Fruit fly (Drosophila melanogaster) whole organism, prepupa: ENCODE results near the gene Ipp.

Experiments
- Blimp-1 ChIP-seq: fragments of 200-800 bp; sonication (Bioruptor generic); optimal IDR thresholded peaks from 3 replicates; lab custom pipeline; 2017; ENCODE audit warnings: missing biosample characterization, missing genetic modification characterization, mild to moderate bottlenecking, moderate library complexity, missing genetic modification reagents
- CG16779 ChIP-seq: fragments of 200-800 bp; sonication (Bioruptor generic); optimal IDR thresholded peaks from 3 replicates; lab custom pipeline; 2017; ENCODE audit warnings: missing biosample characterization, mild to moderate bottlenecking, missing genetic modification characterization
- CG32006 ChIP-seq: fragments of 200-800 bp; sonication (Bioruptor generic); optimal IDR thresholded peaks from 3 replicates; lab custom pipeline; 2017; ENCODE audit warnings: missing biosample characterization, mild to moderate bottlenecking, missing genetic modification characterization
- CG4318 ChIP-seq: fragments of 200-800 bp; sonication (Bioruptor generic); optimal IDR thresholded peaks from 3 replicates; lab custom pipeline; 2017; ENCODE audit warnings: missing biosample characterization, mild to moderate bottlenecking, missing genetic modification characterization
- CG6854 ChIP-seq: fragments of 200-800 bp; sonication (Bioruptor generic); optimal IDR thresholded peaks from 2 replicates; lab custom pipeline; 2017; ENCODE audit warnings: missing biosample characterization, mild to moderate bottlenecking, missing genetic modification characterization
- Lpt ChIP-seq: fragments of 200-800 bp; sonication (Bioruptor generic); optimal IDR thresholded peaks from 3 replicates; lab custom pipeline; 2016; ENCODE audit warnings: missing biosample characterization, missing genetic modification characterization
- Sox102F ChIP-seq: fragments of 200-800 bp; sonication (Bioruptor generic); optimal IDR thresholded peaks from 2 replicates; lab custom pipeline; 2016; ENCODE audit warnings: missing biosample characterization, mild to moderate bottlenecking, missing genetic modification characterization
- Sox14 ChIP-seq: fragments of 200-800 bp; sonication (Bioruptor generic); optimal IDR thresholded peaks from 3 replicates; lab custom pipeline; 2016; ENCODE audit warnings: missing biosample characterization, missing genetic modification characterization
- achi ChIP-seq: fragments of 200-800 bp; sonication (Bioruptor generic); optimal IDR thresholded peaks from 3 replicates; lab custom pipeline; 2016; ENCODE audit warnings: missing biosample characterization, missing genetic modification characterization
- dac ChIP-seq: fragments of 200-800 bp; sonication (Bioruptor generic); optimal IDR thresholded peaks from 2 replicates; lab custom pipeline; 2017; ENCODE audit warnings: missing biosample characterization, mild to moderate bottlenecking, missing genetic modification characterization
- esn ChIP-seq: fragments of 200-800 bp; sonication (Bioruptor generic); optimal IDR thresholded peaks from 2 replicates; lab custom pipeline; 2016; ENCODE audit warnings: missing biosample characterization, mild to moderate bottlenecking, missing genetic modification characterization, moderate library complexity
- fd59A ChIP-seq: fragments of 200-800 bp; sonication (Bioruptor generic); optimal IDR thresholded peaks from 2 replicates; lab custom pipeline; 2017; ENCODE audit warnings: missing biosample characterization, mild to moderate bottlenecking, missing genetic modification characterization, missing genetic modification reagents

DNA sequence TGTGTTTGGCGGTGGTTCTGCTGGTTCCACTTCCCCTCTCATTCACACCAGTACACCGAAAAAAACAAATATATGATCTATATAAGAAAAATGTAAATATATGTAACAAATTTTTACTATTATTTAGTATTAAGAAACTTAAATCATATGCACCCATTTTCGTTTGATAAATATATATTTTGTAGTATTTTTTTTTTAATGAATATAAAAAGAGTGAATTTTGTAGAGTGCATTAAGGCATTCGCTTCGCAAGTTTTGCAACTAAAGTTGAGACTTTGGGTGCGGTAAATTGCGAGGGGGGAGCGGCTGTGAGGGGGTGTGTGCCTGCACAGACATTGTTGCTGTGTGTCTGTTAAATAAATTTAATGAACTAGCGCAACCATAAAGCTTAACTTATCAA, 49.0 kb downstream of the Ipp start:
- TF ChIP-seq CG16779 (tag; lab: Kevin White, UChicago) (peak; percentile 82), Blimp-1 (GFP tag; lab: Kevin White, UChicago) (peak; percentile 39), dac (GFP tag; lab: Kevin White, UChicago) (no peak), Sox102F (GFP tag; lab: Kevin White, UChicago) (no peak), CG6854 (GFP tag; lab: Kevin White, UChicago) (peak; percentile 19), achi (GFP tag; lab: Kevin White, UChicago) (peak; percentile 55), CG4318 (no peak), esn (peak; percentile 34), Sox14 (GFP tag; lab: Kevin White, UChicago) (no peak), CG32006 (peak; percentile 52), fd59A (GFP tag; lab: Kevin White, UChicago) (no peak), Lpt (GFP tag; lab: Kevin White, UChicago) (peak; percentile 81)
